Fruit fly (Drosophila melanogaster) whole organism, pupa: ENCODE measurements around the gene CG14221.

Experiments used
- CG15710 ChIP-seq: fragments of 200-800 bp; sonication (Bioruptor generic); optimal IDR thresholded peaks from 2 replicates; lab custom pipeline; 2018; ENCODE audit warnings: missing biosample characterization, mild to moderate bottlenecking, missing genetic modification characterization, moderate library complexity
- CG32121 ChIP-seq: fragments of 200-800 bp; sonication (Bioruptor generic); IDR thresholded peaks from 2 replicates; pipeline ENCODE4 v1.3.6; 2022; ENCODE audit warnings: missing biosample characterization, missing genetic modification characterization
- CG34367 ChIP-seq: fragments of 200-800 bp; sonication (Bioruptor generic); optimal IDR thresholded peaks from 2 replicates; lab custom pipeline; 2018; ENCODE audit warnings: missing biosample characterization, mild to moderate bottlenecking, missing genetic modification characterization
- CG4496 ChIP-seq: fragments of 200-800 bp; sonication (Bioruptor generic); IDR thresholded peaks from 3 replicates; pipeline ENCODE4 v1.3.6; 2022; ENCODE audit warnings: missing biosample characterization, missing genetic modification characterization
- CG8159 ChIP-seq: fragments of 200-800 bp; sonication (Bioruptor generic); optimal IDR thresholded peaks from 3 replicates; lab custom pipeline; 2018; ENCODE audit warnings: missing biosample characterization, mild to moderate bottlenecking, missing genetic modification characterization, moderate library complexity
- D1 ChIP-seq: fragments of 200-800 bp; sonication (Bioruptor generic); optimal IDR thresholded peaks from 2 replicates; lab custom pipeline; 2018; ENCODE audit warnings: missing biosample characterization, mild to moderate bottlenecking, missing genetic modification characterization, moderate library complexity
- EcR ChIP-seq: fragments of 200-800 bp; sonication (Bioruptor generic); optimal IDR thresholded peaks from 3 replicates; lab custom pipeline; 2019; ENCODE audit warnings: missing biosample characterization, missing genetic modification characterization, mild to moderate bottlenecking, moderate library complexity, missing genetic modification reagents
- Pif1B ChIP-seq: fragments of 200-800 bp; sonication (Bioruptor generic); optimal IDR thresholded peaks from 3 replicates; lab custom pipeline; 2016; ENCODE audit warnings: missing biosample characterization, missing genetic modification characterization
- Snoo ChIP-seq: fragments of 200-800 bp; sonication (Bioruptor generic); optimal IDR thresholded peaks from 3 replicates; lab custom pipeline; 2017; ENCODE audit warnings: missing biosample characterization, mild to moderate bottlenecking, missing genetic modification characterization, inconsistent platforms

DNA sequence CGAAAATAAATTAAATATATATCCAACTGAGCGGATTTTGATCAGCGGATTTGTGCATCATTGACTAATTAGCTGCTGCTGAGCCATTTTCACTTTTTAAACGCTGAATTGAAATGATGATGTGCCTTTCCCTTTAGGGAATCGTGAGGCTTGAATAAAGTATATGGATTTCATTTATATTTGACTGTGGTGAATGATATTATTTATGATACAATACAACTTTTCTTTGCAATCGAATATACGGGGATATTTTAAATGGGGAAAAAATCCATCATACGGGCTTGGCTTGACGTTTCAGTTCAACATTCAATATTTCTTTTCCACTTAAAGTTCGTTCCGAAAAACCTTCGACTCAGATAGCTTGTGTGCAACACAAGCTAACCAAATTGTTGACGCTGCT lies 9.8 kb downstream of the CG14221 start, which contains the start of the genes Shawn and Tyler:
- TF ChIP-seq EcR: no peak
- no peak for TF ChIP-seq CG34367 (tag; lab: Kevin White, UChicago)
- no peak for TF ChIP-seq CG15710 (tag; lab: Kevin White, UChicago)
- TF ChIP-seq Snoo (tag; lab: Kevin White, UChicago): no peak
- TF ChIP-seq CG8159: no peak
- no peak for TF ChIP-seq D1
- TF ChIP-seq CG4496 (GFP tag; lab: Robert Waterston, UW): no peak
- TF ChIP-seq CG32121 (GFP tag; lab: Robert Waterston, UW): no peak
- TF ChIP-seq Pif1B (GFP tag; lab: Kevin White, UChicago): no peak
